Worm (Caenorhabditis elegans) whole organism, young adult: Measurements from ENCODE around the gene ptr-19.
A peak's percentile ranks its signal among the peaks of the same experiment; 100 is the strongest.

ENCODE experiments used
- B0261.1 ChIP-seq: sonication (generic microtip); optimal IDR thresholded peaks from 2 replicates; lab custom pipeline; 2016; ENCODE audit warnings: mild to moderate bottlenecking, missing genetic modification characterization, moderate library complexity, missing compliant biosample characterization
- B0336.3 ChIP-seq: fragments of 200-800 bp; sonication (Bioruptor generic); IDR thresholded peaks from 2 replicates; pipeline ENCODE4 v1.3.6; 2022; ENCODE audit warnings: missing genetic modification characterization, missing compliant biosample characterization
- C06A6.2 ChIP-seq: fragments of 200-800 bp; sonication (Bioruptor generic); conservative IDR thresholded peaks from 2 replicates; pipeline ENCODE4 v1.3.6; 2022; ENCODE audit warnings: missing genetic modification characterization, missing compliant biosample characterization
- C17E4.6 ChIP-seq: fragments of 200-800 bp; sonication (Bioruptor generic); IDR thresholded peaks from 2 replicates; pipeline ENCODE4 v1.3.6; 2022; ENCODE audit warnings: missing genetic modification reagents, missing genetic modification characterization, missing compliant biosample characterization
- F22D6.2 ChIP-seq: sonication (generic microtip); optimal IDR thresholded peaks from 2 replicates; lab custom pipeline; 2016; ENCODE audit warnings: mild to moderate bottlenecking, missing genetic modification characterization, missing compliant biosample characterization
- F23B12.7 ChIP-seq: sonication (generic microtip); optimal IDR thresholded peaks from 2 replicates; lab custom pipeline; 2017; ENCODE audit warnings: missing genetic modification characterization, mild to moderate bottlenecking, missing compliant biosample characterization, antibody characterized with exemption, moderate library complexity; ENCODE audit not compliant: insufficient read depth
- F37B4.10 ChIP-seq: fragments of 200-800 bp; sonication (Bioruptor generic); IDR thresholded peaks from 2 replicates; pipeline ENCODE4 v1.3.6; 2022; ENCODE audit warnings: missing genetic modification characterization, missing compliant biosample characterization
- F39B2.1 ChIP-seq: fragments of 200-800 bp; sonication (Bioruptor generic); IDR thresholded peaks from 2 replicates; pipeline ENCODE4 v1.3.6; 2022; ENCODE audit warnings: missing genetic modification reagents, missing genetic modification characterization, missing compliant biosample characterization
- F52B5.7 ChIP-seq: sonication (generic microtip); optimal IDR thresholded peaks from 2 replicates; lab custom pipeline; 2016; ENCODE audit warnings: mild to moderate bottlenecking, missing genetic modification characterization, missing compliant biosample characterization
- F57A8.1 ChIP-seq: fragments of 200-800 bp; sonication (Bioruptor generic); optimal IDR thresholded peaks from 2 replicates; lab custom pipeline; 2018; ENCODE audit warnings: mild to moderate bottlenecking, missing genetic modification characterization, moderate library complexity, missing compliant biosample characterization
- K11D2.4 ChIP-seq: fragments of 200-800 bp; sonication (Bioruptor generic); IDR thresholded peaks from 2 replicates; pipeline ENCODE4 v1.3.6; 2022; ENCODE audit warnings: missing genetic modification reagents, missing genetic modification characterization, missing compliant biosample characterization
- K12H6.12 ChIP-seq: fragments of 200-800 bp; sonication (Bioruptor generic); optimal IDR thresholded peaks from 2 replicates; lab custom pipeline; 2018; ENCODE audit warnings: mild to moderate bottlenecking, missing genetic modification characterization, missing compliant biosample characterization
- Y56A3A.18 ChIP-seq: fragments of 200-800 bp; sonication (Bioruptor generic); IDR thresholded peaks from 2 replicates; pipeline ENCODE4 v1.3.6; 2022; ENCODE audit warnings: missing genetic modification reagents, missing genetic modification characterization, missing compliant biosample characterization
- Y79H2A.3 ChIP-seq: fragments of 200-800 bp; sonication (Bioruptor generic); conservative IDR thresholded peaks from 2 replicates; pipeline ENCODE4 v1.3.6; 2022; ENCODE audit warnings: missing genetic modification reagents, missing genetic modification characterization, missing compliant biosample characterization
- Y95B8A.8 ChIP-seq: fragments of 200-800 bp; sonication (Bioruptor generic); IDR thresholded peaks from 2 replicates; pipeline ENCODE4 v1.3.6; 2022; ENCODE audit warnings: missing genetic modification reagents, missing genetic modification characterization, missing compliant biosample characterization
- akir-1 ChIP-seq: fragments of 200-800 bp; sonication (Bioruptor generic); optimal IDR thresholded peaks from 2 replicates; lab custom pipeline; 2018; ENCODE audit warnings: mild to moderate bottlenecking, missing genetic modification characterization, moderate library complexity, missing compliant biosample characterization
- aptf-2 ChIP-seq: fragments of 200-800 bp; sonication (Bioruptor generic); conservative IDR thresholded peaks from 2 replicates; pipeline ENCODE4 v1.3.6; 2022; ENCODE audit warnings: missing genetic modification reagents, missing genetic modification characterization, missing compliant biosample characterization
- aptf-3 ChIP-seq: fragments of 200-800 bp; sonication (Bioruptor generic); IDR thresholded peaks from 2 replicates; pipeline ENCODE4 v1.3.6; 2022; ENCODE audit warnings: missing genetic modification characterization, missing compliant biosample characterization
- athp-1 ChIP-seq: sonication (generic microtip); optimal IDR thresholded peaks from 2 replicates; lab custom pipeline; 2017; ENCODE audit warnings: mild to moderate bottlenecking, missing genetic modification characterization, missing compliant biosample characterization
- cebp-2 ChIP-seq: fragments of 200-800 bp; sonication (Bioruptor generic); IDR thresholded peaks from 2 replicates; pipeline ENCODE4 v1.3.6; 2022; ENCODE audit warnings: missing genetic modification characterization, missing compliant biosample characterization
- ceh-27 ChIP-seq: fragments of 200-800 bp; sonication (Bioruptor generic); optimal IDR thresholded peaks from 2 replicates; lab custom pipeline; 2018; ENCODE audit warnings: mild to moderate bottlenecking, missing genetic modification characterization, moderate library complexity, missing compliant biosample characterization
- ceh-79 ChIP-seq: sonication (generic microtip); optimal IDR thresholded peaks from 2 replicates; lab custom pipeline; 2017; ENCODE audit warnings: mild to moderate bottlenecking, missing genetic modification characterization, missing compliant biosample characterization
- dpff-1 ChIP-seq: sonication (generic microtip); optimal IDR thresholded peaks from 2 replicates; lab custom pipeline; 2017; ENCODE audit warnings: mild to moderate bottlenecking, missing genetic modification characterization, missing compliant biosample characterization
- egl-44 ChIP-seq: fragments of 200-800 bp; sonication (Bioruptor generic); IDR thresholded peaks from 2 replicates; pipeline ENCODE4 v1.3.6; 2022; ENCODE audit warnings: missing genetic modification reagents, missing genetic modification characterization, missing compliant biosample characterization
- ekl-4 ChIP-seq: fragments of 200-800 bp; sonication (Bioruptor generic); IDR thresholded peaks from 2 replicates; pipeline ENCODE4 v1.3.6; 2022; ENCODE audit warnings: missing genetic modification reagents, missing genetic modification characterization, missing compliant biosample characterization
- gei-17 ChIP-seq: fragments of 200-800 bp; sonication (Bioruptor generic); optimal IDR thresholded peaks from 2 replicates; lab custom pipeline; 2018; ENCODE audit warnings: mild to moderate bottlenecking, missing genetic modification characterization, missing compliant biosample characterization
- him-1 ChIP-seq: sonication (generic microtip); optimal IDR thresholded peaks from 2 replicates; lab custom pipeline; 2016; ENCODE audit warnings: missing genotype, missing genetic modification reagents, missing genetic modification characterization, missing compliant biosample characterization
- hlh-12 ChIP-seq: sonication (generic microtip); optimal IDR thresholded peaks from 2 replicates; lab custom pipeline; 2016; ENCODE audit warnings: missing genetic modification characterization, missing compliant biosample characterization
- hlh-26 ChIP-seq: fragments of 200-800 bp; sonication (Bioruptor generic); conservative IDR thresholded peaks from 2 replicates; pipeline ENCODE4 v1.3.6; 2022; ENCODE audit warnings: missing genetic modification reagents, missing genetic modification characterization, missing compliant biosample characterization
- hrde-1 ChIP-seq: sonication (generic microtip); optimal IDR thresholded peaks from 2 replicates; lab custom pipeline; 2016; ENCODE audit warnings: missing genetic modification characterization, mild to moderate bottlenecking, missing compliant biosample characterization, moderate library complexity, missing genotype, missing genetic modification reagents, borderline replicate concordance
- hsf-1 ChIP-seq: fragments of 200-800 bp; sonication (Bioruptor generic); IDR thresholded peaks from 2 replicates; pipeline ENCODE4 v1.3.6; 2022; ENCODE audit warnings: missing genetic modification reagents, missing genetic modification characterization, missing compliant biosample characterization
- let-607 ChIP-seq, 2 experiments: fragments of 200-800 bp in 1 of 2; sonication (Bioruptor generic) in 1 of 2; sonication (generic microtip) in 1 of 2; optimal IDR thresholded peaks; 2 replicates each; lab custom pipeline; 2016 to 2018; ENCODE audit warnings: mild to moderate bottlenecking in 2 of 2, missing compliant biosample characterization in 2 of 2, missing genetic modification characterization in 2 of 2, moderate library complexity in 2 of 2, missing genotype in 1 of 2
- lin-26 ChIP-seq: fragments of 200-800 bp; sonication (Bioruptor generic); IDR thresholded peaks from 2 replicates; pipeline ENCODE4 v1.3.6; 2022; ENCODE audit warnings: missing genetic modification reagents, missing genetic modification characterization, missing compliant biosample characterization
- lin-35 ChIP-seq, 3 experiments: fragments of 150-350 bp in 2 of 3; sonication (generic microtip) in 1 of 3; optimal IDR thresholded peaks; 2 replicates each; lab custom pipeline; 2014 to 2018; ENCODE audit warnings: missing biosample characterization in 3 of 3, missing genetic modification characterization in 3 of 3, missing genetic modification reagents in 3 of 3
- lin-54 ChIP-seq: fragments of 200-800 bp; sonication (Bioruptor generic); optimal IDR thresholded peaks from 2 replicates; lab custom pipeline; 2018; ENCODE audit warnings: mild to moderate bottlenecking, missing genetic modification characterization, missing compliant biosample characterization
- madf-8 ChIP-seq: fragments of 200-800 bp; sonication (Bioruptor generic); conservative IDR thresholded peaks from 2 replicates; pipeline ENCODE4 v1.3.6; 2022; ENCODE audit warnings: missing genetic modification reagents, missing genetic modification characterization, missing compliant biosample characterization
- mxl-1 ChIP-seq: sonication (generic microtip); optimal IDR thresholded peaks from 2 replicates; lab custom pipeline; 2016; ENCODE audit warnings: missing genetic modification characterization, missing compliant biosample characterization
- pbrm-1 ChIP-seq: fragments of 200-800 bp; sonication (Bioruptor generic); IDR thresholded peaks from 2 replicates; pipeline ENCODE4 v1.3.6; 2022; ENCODE audit warnings: missing genetic modification reagents, missing genetic modification characterization, missing compliant biosample characterization
- repo-1 ChIP-seq: sonication (generic microtip); optimal IDR thresholded peaks from 2 replicates; lab custom pipeline; 2017; ENCODE audit warnings: mild to moderate bottlenecking, missing genetic modification characterization, missing compliant biosample characterization
- snpc-1.1 ChIP-seq: sonication (generic microtip); optimal IDR thresholded peaks from 2 replicates; lab custom pipeline; 2017; ENCODE audit warnings: missing genetic modification characterization, mild to moderate bottlenecking, missing compliant biosample characterization, antibody characterized with exemption, moderate library complexity, missing genotype, missing genetic modification reagents; ENCODE audit not compliant: insufficient read depth
- snpc-3.4 ChIP-seq: sonication (generic microtip); optimal IDR thresholded peaks from 2 replicates; lab custom pipeline; 2017; ENCODE audit warnings: missing genetic modification characterization, mild to moderate bottlenecking, missing compliant biosample characterization, antibody characterized with exemption, moderate library complexity, missing genotype, missing genetic modification reagents
- tbp1 ChIP-seq: fragments of 200-800 bp; sonication (Bioruptor generic); optimal IDR thresholded peaks from 2 replicates; lab custom pipeline; 2018; ENCODE audit warnings: mild to moderate bottlenecking, missing genetic modification characterization, missing compliant biosample characterization
- tbx-9 ChIP-seq: sonication (generic microtip); optimal IDR thresholded peaks from 2 replicates; lab custom pipeline; 2016; ENCODE audit warnings: borderline replicate concordance, missing genetic modification characterization, inconsistent platforms, missing compliant biosample characterization
- unc-62 ChIP-seq: fragments of 150-350 bp; optimal IDR thresholded peaks from 2 replicates; lab custom pipeline; 2014; ENCODE audit warnings: missing biosample characterization, missing genetic modification reagents, missing genetic modification characterization
- zfh-2 ChIP-seq: fragments of 200-800 bp; sonication (Bioruptor generic); conservative IDR thresholded peaks from 2 replicates; pipeline ENCODE4 v1.3.6; 2022; ENCODE audit warnings: missing genetic modification reagents, missing genetic modification characterization, missing compliant biosample characterization
- ztf-26 ChIP-seq: sonication (generic microtip); optimal IDR thresholded peaks from 2 replicates; lab custom pipeline; 2017; ENCODE audit warnings: missing genetic modification characterization, missing compliant biosample characterization

ptr-19 gene

DNA sequence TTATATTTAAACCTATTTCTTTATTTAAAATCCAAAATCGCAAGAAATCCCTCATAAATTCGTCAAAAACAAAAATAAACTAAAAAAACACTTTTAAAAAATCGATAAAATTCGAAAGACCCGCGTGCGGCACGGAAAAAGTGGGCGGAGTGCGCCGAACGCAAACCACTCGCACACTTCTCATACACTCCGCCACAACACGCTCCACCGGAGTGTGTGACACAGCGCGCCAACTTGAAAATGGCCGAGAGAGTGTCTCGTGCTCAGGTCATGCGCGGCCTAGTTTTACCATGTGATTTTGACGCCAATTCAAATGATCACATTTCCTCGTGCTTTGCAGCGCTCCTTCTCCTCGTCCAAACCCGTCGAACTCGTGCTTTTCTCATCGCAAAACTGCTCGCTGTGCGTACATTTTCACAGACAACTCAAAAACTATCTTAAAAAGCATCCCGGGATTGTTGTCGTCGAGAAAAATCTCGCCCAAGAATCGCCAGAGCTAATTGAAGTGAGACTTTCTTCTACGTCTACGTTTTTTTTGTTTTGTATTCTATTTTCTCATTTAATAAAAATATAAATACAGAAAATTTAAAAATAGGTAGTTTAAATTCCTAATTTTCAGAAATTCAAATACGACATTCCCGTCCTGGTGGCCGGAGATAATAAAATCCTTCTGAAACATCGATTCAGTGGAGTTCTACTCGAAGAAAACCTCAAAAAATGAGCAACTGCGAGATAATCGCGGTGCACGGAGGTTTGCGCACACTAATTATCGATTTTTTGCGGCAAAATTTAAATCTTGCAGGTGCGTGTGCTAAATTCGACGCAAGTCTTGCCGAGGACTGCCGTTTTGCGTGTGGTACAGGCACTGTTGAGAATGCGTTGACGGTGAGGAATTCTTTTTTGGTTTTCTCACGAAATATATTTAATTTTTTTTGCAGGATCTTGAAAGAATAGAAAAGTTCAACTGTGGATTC, 22.3 kb upstream of the ptr-19 start, which contains the start of gene tasp-1 (continued):
- TF ChIP-seq lin-54 (GFP tag; lab: Kevin White, UChicago) (peak; percentile 100), Y79H2A.3 (peak; percentile 100), unc-62 (peak; percentile 90), aptf-3 (GFP tag; lab: Robert Waterston, UW) (peak; percentile 92; the same call in 1 of the 2 replicates), cebp-2 (GFP tag; lab: Robert Waterston, UW) (peak; percentile 98), lin-26 (peak; percentile 99), hsf-1 (peak; percentile 93), K12H6.12 (tag; lab: Kevin White, UChicago) (peak; percentile 100), egl-44 (GFP tag; lab: Robert Waterston, UW) (peak; percentile 99), akir-1 (GFP tag; lab: Kevin White, UChicago) (peak; percentile 96), Y56A3A.18 (GFP tag; lab: Robert Waterston, UW) (peak; percentile 98), F22D6.2 (peak; percentile 96), mxl-1 (peak; percentile 95), pbrm-1 (GFP tag; lab: Robert Waterston, UW) (peak; percentile 100), B0261.1 (peak; percentile 54), him-1 (peak; percentile 90), F57A8.1 (GFP tag; lab: Kevin White, UChicago) (no peak), zfh-2 (GFP tag; lab: Robert Waterston, UW) (peak; percentile 100), ceh-79 (tag; lab: Kevin White, UChicago) (peak; percentile 99), dpff-1 (peak; percentile 98), lin-35 (GFP tag; optimal IDR thresholded peaks at IDR 0.05; lab: Kevin White, UChicago) (peak; percentile 96 to 100 (median 99)), ztf-26 (tag; lab: Kevin White, UChicago) (peak; percentile 100), tbp1 (GFP tag; lab: Kevin White, UChicago) (peak; percentile 84), ceh-27 (GFP tag; lab: Kevin White, UChicago) (peak; percentile 100), athp-1 (tag; lab: Kevin White, UChicago) (peak; percentile 100), snpc-1.1 (tag; lab: Kevin White, UChicago) (peak; percentile 85), C17E4.6 (GFP tag; lab: Robert Waterston, UW) (peak; percentile 100), gei-17 (GFP tag; lab: Kevin White, UChicago) (peak; percentile 95), C06A6.2 (GFP tag; lab: Robert Waterston, UW) (peak; percentile 100), snpc-3.4 (peak; percentile 95), hrde-1 (tag; lab: Kevin White, UChicago) (peak; percentile 95), let-607 (tag; optimal IDR thresholded peaks at IDR 0.05; lab: Kevin White, UChicago) (peak; percentile 96 to 97), hlh-12 (tag; lab: Kevin White, UChicago) (no peak), K11D2.4 (peak; percentile 100), Y95B8A.8 (peak; percentile 100), madf-8 (peak; percentile 93), tbx-9 (tag; lab: Kevin White, UChicago) (peak; percentile 89), B0336.3 (GFP tag; lab: Robert Waterston, UW) (peak; percentile 100), F37B4.10 (GFP tag; lab: Robert Waterston, UW) (peak; percentile 99), repo-1 (peak; percentile 99), hlh-26 (GFP tag; lab: Robert Waterston, UW) (no peak), aptf-2 (peak; percentile 94), ekl-4 (GFP tag; lab: Robert Waterston, UW) (peak; percentile 100), F52B5.7 (peak; percentile 99), F23B12.7 (tag; lab: Kevin White, UChicago) (peak; percentile 98), F39B2.1 (GFP tag; lab: Robert Waterston, UW) (peak; percentile 85; the same call in 1 of the 2 replicates)
